Worm (Caenorhabditis elegans): ENCODE data around the gene F28C6.10.
A peak's percentile ranks its signal among the peaks of the same experiment; 100 is the strongest.

F28C6.10 gene

ce11 chrII:8566039-8566438, 41.7 kb upstream of the F28C6.10 start, which contains the start of gene stc-1:
TSS of gene stc-1 (minus strand) at chrII:8566139.
- TF ChIP-seq nhr-10 (tag; optimal IDR thresholded peaks at IDR 0.05) (peak; percentile 1), snpc-4 (tag; optimal IDR thresholded peaks at IDR 0.05) (no peak), nhr-42 (GFP tag; IDR thresholded peaks at IDR 0.05) (no peak), ceh-20 (GFP tag; IDR thresholded peaks at IDR 0.05) (no peak), ztf-7 (tag; optimal IDR thresholded peaks at IDR 0.05) (no peak), ctbp-1 (GFP tag; IDR thresholded peaks at IDR 0.05) (no peak), ceh-44 (GFP tag; IDR thresholded peaks at IDR 0.05) (no peak), mdt-29 (GFP tag; IDR thresholded peaks at IDR 0.05) (no peak), daf-16 (GFP tag; optimal IDR thresholded peaks at IDR 0.05) (no peak), daf-16 (tag; optimal IDR thresholded peaks at IDR 0.05) (peak; percentile 33), ZK337.2 (GFP tag; IDR thresholded peaks at IDR 0.05) (no peak), mep-1 (tag; optimal IDR thresholded peaks at IDR 0.05) (no peak), F49E8.2 (tag; optimal IDR thresholded peaks at IDR 0.05; ENCODE audit: borderline replicate concordance) (no peak), cey-2 (tag; optimal IDR thresholded peaks at IDR 0.05; ENCODE audit: borderline replicate concordance, insufficient read depth) (no peak), dmd-9 (GFP tag; IDR thresholded peaks at IDR 0.05) (no peak), ZK546.5 (tag; optimal IDR thresholded peaks at IDR 0.05) (no peak), aha-1 (tag) (peak; percentile 23), duxl-1 (tag; optimal IDR thresholded peaks at IDR 0.05; ENCODE audit: poor library complexity) (no peak), lin-1 (GFP tag; IDR thresholded peaks at IDR 0.05) (no peak), dve-1 (tag; optimal IDR thresholded peaks at IDR 0.05; ENCODE audit: insufficient read depth) (peak; percentile 43), unc-39 (tag; optimal IDR thresholded peaks at IDR 0.05) (no peak), nhr-6 (tag; optimal IDR thresholded peaks at IDR 0.05) (peak; percentile 53), pqm-1 (tag; optimal IDR thresholded peaks at IDR 0.05) (peak; percentile 20), nhr-28 (tag; optimal IDR thresholded peaks at IDR 0.05) (peak; percentile 39), zip-11 (GFP tag; IDR thresholded peaks at IDR 0.05) (no peak), zag-1 (tag; optimal IDR thresholded peaks at IDR 0.05) (no peak), fos-1 (tag; optimal IDR thresholded peaks at IDR 0.05) (no peak), T20F7.1 (GFP tag; optimal IDR thresholded peaks at IDR 0.05) (no peak), ceh-62 (tag; optimal IDR thresholded peaks at IDR 0.05) (no peak), ces-1 (GFP tag; optimal IDR thresholded peaks at IDR 0.05) (no peak), F37D6.2 (tag; optimal IDR thresholded peaks at IDR 0.05) (no peak), mxl-3 (GFP tag; optimal IDR thresholded peaks at IDR 0.05) (no peak), lsy-2 (tag; optimal IDR thresholded peaks at IDR 0.05) (peak in 1 of 2 experiments; percentile 45), nhr-237 (tag; optimal IDR thresholded peaks at IDR 0.05) (no peak), saeg-2 (GFP tag; IDR thresholded peaks at IDR 0.05) (no peak), madf-5 (GFP tag; IDR thresholded peaks at IDR 0.05) (no peak), dpl-1 (GFP tag; optimal IDR thresholded peaks at IDR 0.05) (peak; percentile 70), pha-4 (GFP tag; IDR thresholded peaks at IDR 0.05) (no peak), pha-4 (tag; optimal IDR thresholded peaks at IDR 0.05) (no peak), hif-1 (tag; optimal IDR thresholded peaks at IDR 0.05) (no peak), Y5F2A.4 (GFP tag; optimal IDR thresholded peaks at IDR 0.05) (no peak), lin-38 (GFP tag; IDR thresholded peaks at IDR 0.05) (peak; percentile 81), nhr-77 (tag; optimal IDR thresholded peaks at IDR 0.05) (no peak), rbr-2 (tag; optimal IDR thresholded peaks at IDR 0.05) (no peak), Y48G9A.11 (GFP tag; IDR thresholded peaks at IDR 0.05) (no peak), mes-2 (tag; optimal IDR thresholded peaks at IDR 0.05; ENCODE audit: poor library complexity, severe bottlenecking) (peak; percentile 59), T26A8.4 (GFP tag; IDR thresholded peaks at IDR 0.05) (peak; percentile 35; the same call in 1 of the 2 replicates), mdl-1 (tag; optimal IDR thresholded peaks at IDR 0.05) (no peak), egl-43 (GFP tag; IDR thresholded peaks at IDR 0.05) (no peak), lin-15B (tag; optimal IDR thresholded peaks at IDR 0.05) (no peak), ceh-32 (tag; optimal IDR thresholded peaks at IDR 0.05; ENCODE audit: poor library complexity) (no peak), ama-1 (optimal IDR thresholded peaks at IDR 0.05) (no peak), nhr-41 (GFP tag; IDR thresholded peaks at IDR 0.05) (no peak)
